Worm (Caenorhabditis elegans): ENCODE data around the gene F09B9.4.

The F09B9.4 gene

ce11 chrX:10184708-10185107 is 24.3 kb downstream of the F09B9.4 start:
- TF ChIP-seq ceh-83 (GFP tag; optimal IDR thresholded peaks at IDR 0.05) (no peak), nhr-237 (tag; optimal IDR thresholded peaks at IDR 0.05) (no peak), unc-62 (GFP tag; optimal IDR thresholded peaks at IDR 0.05) (no peak), hlh-1 (tag; optimal IDR thresholded peaks at IDR 0.05) (no peak), nhr-28 (tag; optimal IDR thresholded peaks at IDR 0.05) (no peak), elt-1 (tag; optimal IDR thresholded peaks at IDR 0.05; ENCODE audit: borderline replicate concordance, insufficient read depth) (no peak), ceh-39 (tag; optimal IDR thresholded peaks at IDR 0.05) (no peak), lsy-2 (tag; optimal IDR thresholded peaks at IDR 0.05) (no peak), lin-13 (tag; optimal IDR thresholded peaks at IDR 0.05) (no peak), ham-2 (GFP tag; optimal IDR thresholded peaks at IDR 0.05) (no peak)

ce11 chrX:10188493-10188895 is 28.1 kb downstream of the F09B9.4 start:
- TF ChIP-seq hlh-1 (tag; optimal IDR thresholded peaks at IDR 0.05): peak; percentile 29
- TF ChIP-seq blmp-1 (tag; optimal IDR thresholded peaks at IDR 0.05): no peak
- TF ChIP-seq unc-120 (tag; optimal IDR thresholded peaks at IDR 0.05; ENCODE audit: poor library complexity, severe bottlenecking): peak; percentile 87
- TF ChIP-seq mep-1 (tag; optimal IDR thresholded peaks at IDR 0.05): peak; percentile 46
- TF ChIP-seq elt-3 (tag; optimal IDR thresholded peaks at IDR 0.05): no peak
- TF ChIP-seq nhr-28 (tag; optimal IDR thresholded peaks at IDR 0.05): no peak
- TF ChIP-seq lin-32 (GFP tag; optimal IDR thresholded peaks at IDR 0.05): no peak
- TF ChIP-seq bed-3 (GFP tag; optimal IDR thresholded peaks at IDR 0.05): no peak
- TF ChIP-seq sem-2 (GFP tag; optimal IDR thresholded peaks at IDR 0.05): no peak
- peak; percentile 35 for TF ChIP-seq ces-1 (GFP tag; optimal IDR thresholded peaks at IDR 0.05)
- TF ChIP-seq ceh-43 (GFP tag; optimal IDR thresholded peaks at IDR 0.05): no peak
- no peak for TF ChIP-seq snpc-4 (tag; optimal IDR thresholded peaks at IDR 0.05)
- no peak for TF ChIP-seq ceh-39 (tag; optimal IDR thresholded peaks at IDR 0.05)
- peak; percentile 49 for TF ChIP-seq ceh-83 (GFP tag; optimal IDR thresholded peaks at IDR 0.05)
- no peak for TF ChIP-seq nhr-237 (tag; optimal IDR thresholded peaks at IDR 0.05)
- peak; percentile 50 for TF ChIP-seq drap-1 (GFP tag; optimal IDR thresholded peaks at IDR 0.05)
- no peak for TF ChIP-seq unc-62 (GFP tag; optimal IDR thresholded peaks at IDR 0.05)
- peak; percentile 64 for TF ChIP-seq sptf-1 (tag; optimal IDR thresholded peaks at IDR 0.05)
- TF ChIP-seq nhr-2 (tag; optimal IDR thresholded peaks at IDR 0.05): peak; percentile 67
- no peak for TF ChIP-seq mab-5 (tag; optimal IDR thresholded peaks at IDR 0.05)
- peak; percentile 71 for TF ChIP-seq M03D4.4 (tag; optimal IDR thresholded peaks at IDR 0.05)
- TF ChIP-seq mls-2 (tag; optimal IDR thresholded peaks at IDR 0.05): peak; percentile 82
- peak; percentile 63 for TF ChIP-seq ztf-11 (tag; optimal IDR thresholded peaks at IDR 0.05)
- no peak for TF ChIP-seq nhr-76 (tag; optimal IDR thresholded peaks at IDR 0.05)
- peak; percentile 66 for TF ChIP-seq cnd-1 (tag; optimal IDR thresholded peaks at IDR 0.05)
- TF ChIP-seq elt-1 (tag; optimal IDR thresholded peaks at IDR 0.05; ENCODE audit: borderline replicate concordance, insufficient read depth): no peak
- TF ChIP-seq lsy-2 (tag; optimal IDR thresholded peaks at IDR 0.05): no peak
- no peak for TF ChIP-seq zip-8 (tag; optimal IDR thresholded peaks at IDR 0.05)
- no peak for TF ChIP-seq nhr-12 (tag; optimal IDR thresholded peaks at IDR 0.05)
- TF ChIP-seq unc-39 (tag; optimal IDR thresholded peaks at IDR 0.05): peak; percentile 48
- TF ChIP-seq pha-4 (tag; optimal IDR thresholded peaks at IDR 0.05): no peak
- peak; percentile 43 for TF ChIP-seq ham-2 (GFP tag; optimal IDR thresholded peaks at IDR 0.05)
- peak; percentile 8 for TF ChIP-seq flh-1 (GFP tag; optimal IDR thresholded peaks at IDR 0.05)

ce11 chrX:10189244-10189643 is 28.8 kb downstream of the F09B9.4 start:
- TF ChIP-seq zip-8 (tag; optimal IDR thresholded peaks at IDR 0.05): no peak
- TF ChIP-seq sem-2 (GFP tag; optimal IDR thresholded peaks at IDR 0.05): no peak

ce11 chrX:10189805-10190204 is 29.4 kb downstream of the F09B9.4 start:
- no peak for TF ChIP-seq bed-3 (GFP tag; optimal IDR thresholded peaks at IDR 0.05)
- TF ChIP-seq zip-8 (tag; optimal IDR thresholded peaks at IDR 0.05): no peak
- no peak for TF ChIP-seq flh-1 (GFP tag; optimal IDR thresholded peaks at IDR 0.05)
- TF ChIP-seq mls-2 (tag; optimal IDR thresholded peaks at IDR 0.05): no peak
- no peak for TF ChIP-seq mep-1 (tag; optimal IDR thresholded peaks at IDR 0.05)
- no peak for TF ChIP-seq ces-1 (GFP tag; optimal IDR thresholded peaks at IDR 0.05)
- TF ChIP-seq lin-32 (GFP tag; optimal IDR thresholded peaks at IDR 0.05): no peak
- TF ChIP-seq sem-2 (GFP tag; optimal IDR thresholded peaks at IDR 0.05): no peak
- TF ChIP-seq snpc-4 (tag; optimal IDR thresholded peaks at IDR 0.05): no peak
- TF ChIP-seq M03D4.4 (tag; optimal IDR thresholded peaks at IDR 0.05): no peak
- TF ChIP-seq ceh-83 (GFP tag; optimal IDR thresholded peaks at IDR 0.05): no peak
- TF ChIP-seq tbx-8 (GFP tag; optimal IDR thresholded peaks at IDR 0.05): no peak
- TF ChIP-seq elt-1 (tag; optimal IDR thresholded peaks at IDR 0.05; ENCODE audit: borderline replicate concordance, insufficient read depth): no peak
- TF ChIP-seq elt-3 (tag; optimal IDR thresholded peaks at IDR 0.05): no peak
- TF ChIP-seq nhr-2 (tag; optimal IDR thresholded peaks at IDR 0.05): no peak
- no peak for TF ChIP-seq unc-39 (tag; optimal IDR thresholded peaks at IDR 0.05)
- TF ChIP-seq lsy-2 (tag; optimal IDR thresholded peaks at IDR 0.05): no peak
- TF ChIP-seq ceh-43 (GFP tag; optimal IDR thresholded peaks at IDR 0.05): no peak
